Worm (Caenorhabditis elegans) whole organism, young adult: Measurements from ENCODE around the gene E01G4.6.

Source experiments
- B0336.3 ChIP-seq: fragments of 200-800 bp; sonication (Bioruptor generic); IDR thresholded peaks from 2 replicates; pipeline ENCODE4 v1.3.6; 2022; ENCODE audit warnings: missing genetic modification characterization, missing compliant biosample characterization
- C17E4.6 ChIP-seq: fragments of 200-800 bp; sonication (Bioruptor generic); IDR thresholded peaks from 2 replicates; pipeline ENCODE4 v1.3.6; 2022; ENCODE audit warnings: missing genetic modification reagents, missing genetic modification characterization, missing compliant biosample characterization
- F23B12.7 ChIP-seq: sonication (generic microtip); optimal IDR thresholded peaks from 2 replicates; lab custom pipeline; 2017; ENCODE audit warnings: missing genetic modification characterization, mild to moderate bottlenecking, missing compliant biosample characterization, antibody characterized with exemption, moderate library complexity; ENCODE audit not compliant: insufficient read depth
- F33H1.4 ChIP-seq: fragments of 200-800 bp; sonication (Bioruptor generic); IDR thresholded peaks from 2 replicates; pipeline ENCODE4 v1.3.6; 2022; ENCODE audit warnings: missing genetic modification reagents, missing genetic modification characterization, missing compliant biosample characterization
- F52B5.7 ChIP-seq: sonication (generic microtip); optimal IDR thresholded peaks from 2 replicates; lab custom pipeline; 2016; ENCODE audit warnings: mild to moderate bottlenecking, missing genetic modification characterization, missing compliant biosample characterization
- F57C9.4 ChIP-seq: sonication (generic microtip); optimal IDR thresholded peaks from 2 replicates; lab custom pipeline; 2017; ENCODE audit warnings: mild to moderate bottlenecking, missing genetic modification characterization, missing compliant biosample characterization
- T07F8.4 ChIP-seq: sonication (generic microtip); optimal IDR thresholded peaks from 2 replicates; lab custom pipeline; 2016; ENCODE audit warnings: mild to moderate bottlenecking, missing genetic modification characterization, moderate library complexity, missing compliant biosample characterization
- T26A5.8 ChIP-seq: sonication (generic microtip); optimal IDR thresholded peaks from 2 replicates; lab custom pipeline; 2016; ENCODE audit warnings: missing genetic modification characterization, missing compliant biosample characterization
- Y56A3A.18 ChIP-seq: fragments of 200-800 bp; sonication (Bioruptor generic); IDR thresholded peaks from 2 replicates; pipeline ENCODE4 v1.3.6; 2022; ENCODE audit warnings: missing genetic modification reagents, missing genetic modification characterization, missing compliant biosample characterization
- Y95B8A.8 ChIP-seq: fragments of 200-800 bp; sonication (Bioruptor generic); IDR thresholded peaks from 2 replicates; pipeline ENCODE4 v1.3.6; 2022; ENCODE audit warnings: missing genetic modification reagents, missing genetic modification characterization, missing compliant biosample characterization
- athp-1 ChIP-seq: sonication (generic microtip); optimal IDR thresholded peaks from 2 replicates; lab custom pipeline; 2017; ENCODE audit warnings: mild to moderate bottlenecking, missing genetic modification characterization, missing compliant biosample characterization
- bed-1 ChIP-seq: fragments of 200-800 bp; sonication (Bioruptor generic); IDR thresholded peaks from 2 replicates; pipeline ENCODE4 v1.3.6; 2022; ENCODE audit warnings: missing genetic modification reagents, missing genetic modification characterization, missing compliant biosample characterization
- ccch-3 ChIP-seq: fragments of 200-800 bp; sonication (Bioruptor generic); optimal IDR thresholded peaks from 2 replicates; lab custom pipeline; 2018; ENCODE audit warnings: mild to moderate bottlenecking, missing genetic modification characterization, missing compliant biosample characterization
- cebp-1 ChIP-seq, 2 experiments: fragments of 200-800 bp in 1 of 2; sonication (Bioruptor generic) in 1 of 2; sonication (generic microtip) in 1 of 2; IDR thresholded peaks in 1 of 2; optimal IDR thresholded peaks in 1 of 2; 2 replicates each; pipeline versions ENCODE4 v1.3.6 to Lab custom; 2017 to 2022; ENCODE audit warnings: missing compliant biosample characterization in 2 of 2, missing genetic modification characterization in 2 of 2, mild to moderate bottlenecking in 1 of 2, missing genetic modification reagents in 1 of 2, moderate library complexity in 1 of 2
- ceh-27 ChIP-seq: fragments of 200-800 bp; sonication (Bioruptor generic); optimal IDR thresholded peaks from 2 replicates; lab custom pipeline; 2018; ENCODE audit warnings: mild to moderate bottlenecking, missing genetic modification characterization, moderate library complexity, missing compliant biosample characterization
- ceh-91 ChIP-seq: fragments of 200-800 bp; sonication (Bioruptor generic); IDR thresholded peaks from 2 replicates; pipeline ENCODE4 v1.3.6; 2022; ENCODE audit warnings: missing genetic modification reagents, missing genetic modification characterization, missing compliant biosample characterization
- dpff-1 ChIP-seq: sonication (generic microtip); optimal IDR thresholded peaks from 2 replicates; lab custom pipeline; 2017; ENCODE audit warnings: mild to moderate bottlenecking, missing genetic modification characterization, missing compliant biosample characterization
- egl-18 ChIP-seq: fragments of 200-800 bp; sonication (Bioruptor generic); IDR thresholded peaks from 2 replicates; pipeline ENCODE4 v1.3.6; 2022; ENCODE audit warnings: missing genetic modification reagents, missing genetic modification characterization, missing compliant biosample characterization
- egrh-3 ChIP-seq: fragments of 200-800 bp; sonication (Bioruptor generic); IDR thresholded peaks from 2 replicates; pipeline ENCODE4 v1.3.6; 2022; ENCODE audit warnings: missing genetic modification reagents, missing genetic modification characterization, missing compliant biosample characterization
- fkh-3 ChIP-seq: sonication (generic microtip); optimal IDR thresholded peaks from 2 replicates; lab custom pipeline; 2016; ENCODE audit warnings: mild to moderate bottlenecking, missing genetic modification characterization, missing compliant biosample characterization
- gei-17 ChIP-seq: fragments of 200-800 bp; sonication (Bioruptor generic); optimal IDR thresholded peaks from 2 replicates; lab custom pipeline; 2018; ENCODE audit warnings: mild to moderate bottlenecking, missing genetic modification characterization, missing compliant biosample characterization
- hmg-20 ChIP-seq: fragments of 200-800 bp; sonication (Bioruptor generic); IDR thresholded peaks from 2 replicates; pipeline ENCODE4 v1.3.6; 2022; ENCODE audit warnings: missing genetic modification reagents, missing genetic modification characterization, missing compliant biosample characterization
- lin-26 ChIP-seq: fragments of 200-800 bp; sonication (Bioruptor generic); IDR thresholded peaks from 2 replicates; pipeline ENCODE4 v1.3.6; 2022; ENCODE audit warnings: missing genetic modification reagents, missing genetic modification characterization, missing compliant biosample characterization
- lsl-1 ChIP-seq: fragments of 200-800 bp; sonication (Bioruptor generic); optimal IDR thresholded peaks from 2 replicates; lab custom pipeline; 2018; ENCODE audit warnings: mild to moderate bottlenecking, missing genetic modification characterization, moderate library complexity, missing compliant biosample characterization
- madf-10 ChIP-seq: sonication (generic microtip); optimal IDR thresholded peaks from 2 replicates; lab custom pipeline; 2016; ENCODE audit warnings: mild to moderate bottlenecking, missing genetic modification characterization, missing compliant biosample characterization
- madf-8 ChIP-seq: fragments of 200-800 bp; sonication (Bioruptor generic); conservative IDR thresholded peaks from 2 replicates; pipeline ENCODE4 v1.3.6; 2022; ENCODE audit warnings: missing genetic modification reagents, missing genetic modification characterization, missing compliant biosample characterization
- mes-4 ChIP-seq: sonication (generic microtip); optimal IDR thresholded peaks from 2 replicates; lab custom pipeline; 2016; ENCODE audit warnings: missing genotype, missing genetic modification characterization, missing compliant biosample characterization
- nfya-1 ChIP-seq: sonication (generic microtip); optimal IDR thresholded peaks from 2 replicates; lab custom pipeline; 2017; ENCODE audit warnings: antibody characterized with exemption, missing compliant biosample characterization, missing genetic modification characterization, borderline replicate concordance; ENCODE audit not compliant: insufficient read depth
- nfya-2 ChIP-seq: fragments of 200-800 bp; sonication (Bioruptor generic); IDR thresholded peaks from 2 replicates; pipeline ENCODE4 v1.3.6; 2022; ENCODE audit warnings: missing genetic modification reagents, missing genetic modification characterization, missing compliant biosample characterization
- nhr-80 ChIP-seq: sonication (generic microtip); optimal IDR thresholded peaks from 2 replicates; lab custom pipeline; 2016; ENCODE audit warnings: missing genetic modification characterization, missing compliant biosample characterization
- pha-4 ChIP-seq: fragments of 150-350 bp; sonication (generic microtip); optimal IDR thresholded peaks from 2 replicates; lab custom pipeline; 2014; ENCODE audit warnings: missing biosample characterization, missing genetic modification reagents, missing genetic modification characterization
- snpc-1.1 ChIP-seq: sonication (generic microtip); optimal IDR thresholded peaks from 2 replicates; lab custom pipeline; 2017; ENCODE audit warnings: missing genetic modification characterization, mild to moderate bottlenecking, missing compliant biosample characterization, antibody characterized with exemption, moderate library complexity, missing genotype, missing genetic modification reagents; ENCODE audit not compliant: insufficient read depth
- tlf-1 ChIP-seq: fragments of 200-800 bp; sonication (Bioruptor generic); optimal IDR thresholded peaks from 2 replicates; lab custom pipeline; 2018; ENCODE audit warnings: mild to moderate bottlenecking, missing genetic modification characterization, missing compliant biosample characterization
- zfh-2 ChIP-seq: fragments of 200-800 bp; sonication (Bioruptor generic); conservative IDR thresholded peaks from 2 replicates; pipeline ENCODE4 v1.3.6; 2022; ENCODE audit warnings: missing genetic modification reagents, missing genetic modification characterization, missing compliant biosample characterization
- ztf-22 ChIP-seq: fragments of 200-800 bp; sonication (Bioruptor generic); optimal IDR thresholded peaks from 2 replicates; lab custom pipeline; 2018; ENCODE audit warnings: mild to moderate bottlenecking, missing genetic modification characterization, moderate library complexity, missing compliant biosample characterization
- ztf-25 ChIP-seq: fragments of 200-800 bp; sonication (Bioruptor generic); IDR thresholded peaks from 2 replicates; pipeline ENCODE4 v1.3.6; 2022; ENCODE audit warnings: missing genetic modification reagents, missing genetic modification characterization, missing compliant biosample characterization
- ztf-6 ChIP-seq: fragments of 200-800 bp; sonication (Bioruptor generic); IDR thresholded peaks from 2 replicates; pipeline ENCODE4 v1.3.6; 2022; ENCODE audit warnings: missing genetic modification reagents, missing genetic modification characterization, missing compliant biosample characterization

The E01G4.6 gene

DNA sequence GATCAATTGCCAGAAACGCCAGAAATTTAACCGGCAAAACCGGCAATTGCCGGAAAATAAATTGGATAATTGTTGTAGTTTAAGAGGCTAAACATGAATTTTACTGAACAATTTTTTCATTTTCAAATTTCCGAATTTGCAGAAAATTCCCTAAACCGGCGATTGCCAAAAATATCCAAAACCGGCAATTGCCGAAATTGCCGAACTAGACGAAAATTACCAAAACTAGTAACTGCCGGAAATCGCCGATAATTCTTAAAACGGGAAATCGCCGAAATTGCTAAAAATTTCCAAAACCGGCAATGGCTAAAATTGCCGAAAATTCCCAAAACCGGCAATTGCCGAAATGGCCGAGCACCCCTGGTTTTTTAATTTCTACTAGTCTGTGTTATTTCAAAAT lies 2.8 kb upstream of the E01G4.6 start:
- TF ChIP-seq gei-17 (GFP tag; lab: Kevin White, UChicago) (no peak), pha-4 (tag; lab: Kevin White, UChicago) (no peak), dpff-1 (tag; lab: Kevin White, UChicago) (no peak), F52B5.7 (no peak), hmg-20 (GFP tag; lab: Robert Waterston, UW) (no peak), F23B12.7 (tag; lab: Kevin White, UChicago) (no peak), ccch-3 (GFP tag; lab: Kevin White, UChicago) (no peak), lin-26 (GFP tag; lab: Robert Waterston, UW) (no peak), ceh-91 (GFP tag; lab: Robert Waterston, UW) (no peak), snpc-1.1 (tag; lab: Kevin White, UChicago) (no peak), zfh-2 (GFP tag; lab: Robert Waterston, UW) (no peak), bed-1 (GFP tag; lab: Robert Waterston, UW) (no peak), ztf-6 (GFP tag; lab: Robert Waterston, UW) (no peak), nhr-80 (tag; lab: Kevin White, UChicago) (no peak), ztf-25 (no peak), ztf-22 (GFP tag; lab: Kevin White, UChicago) (no peak), fkh-3 (tag; lab: Kevin White, UChicago) (no peak), madf-10 (tag; lab: Kevin White, UChicago) (no peak)
- TF ChIP-seq, all 124 proteins: peak for 0

DNA sequence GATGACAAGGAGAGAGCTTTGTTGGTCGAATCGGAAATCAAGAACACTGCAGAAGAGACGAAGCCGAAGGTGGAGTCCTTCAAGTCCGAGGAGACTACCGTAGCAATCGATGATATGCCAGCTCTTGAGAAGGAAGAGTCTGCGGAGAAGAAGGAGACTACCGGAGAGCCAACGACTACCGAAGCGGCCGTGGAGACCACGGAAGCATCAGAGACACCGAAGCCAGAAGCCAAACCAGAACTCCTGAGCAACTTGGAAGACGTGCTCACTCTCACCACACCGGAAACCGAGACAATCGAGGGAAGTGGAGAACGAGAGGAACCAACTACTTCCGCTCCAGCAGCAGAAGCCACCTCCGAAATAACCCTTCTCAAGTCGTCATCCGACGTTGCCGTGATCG lies 1.9 kb downstream of the E01G4.6 start:
- TF ChIP-seq T07F8.4 (tag; lab: Kevin White, UChicago) (no peak), zfh-2 (GFP tag; lab: Robert Waterston, UW) (peak; percentile 62), nfya-2 (GFP tag; lab: Robert Waterston, UW) (0 out of 2 replicates have a peak, but pooled peaks have one; percentile 11)

DNA sequence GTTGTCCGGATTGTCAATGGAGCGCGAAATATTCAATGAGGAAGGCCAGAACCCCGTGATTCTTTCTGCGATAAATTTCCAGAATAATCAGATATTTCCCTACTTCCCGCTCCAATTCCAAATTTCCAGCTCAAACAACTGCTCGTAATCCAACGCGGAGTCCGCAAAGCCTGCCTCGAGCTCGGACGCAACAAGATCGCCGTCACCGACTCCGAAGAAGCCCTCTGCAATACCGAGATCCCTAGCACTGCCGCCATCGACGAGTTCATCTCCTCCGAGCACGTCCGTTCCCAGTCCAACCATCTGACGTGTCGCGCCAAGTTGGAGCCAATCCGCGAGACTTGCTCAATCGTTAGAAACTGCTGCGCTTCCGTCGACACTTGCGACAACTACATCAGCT lies 2.9 kb downstream of the E01G4.6 start:
- no peak for TF ChIP-seq C17E4.6
- TF ChIP-seq zfh-2 (GFP tag; lab: Robert Waterston, UW), result peak; percentile 66

DNA sequence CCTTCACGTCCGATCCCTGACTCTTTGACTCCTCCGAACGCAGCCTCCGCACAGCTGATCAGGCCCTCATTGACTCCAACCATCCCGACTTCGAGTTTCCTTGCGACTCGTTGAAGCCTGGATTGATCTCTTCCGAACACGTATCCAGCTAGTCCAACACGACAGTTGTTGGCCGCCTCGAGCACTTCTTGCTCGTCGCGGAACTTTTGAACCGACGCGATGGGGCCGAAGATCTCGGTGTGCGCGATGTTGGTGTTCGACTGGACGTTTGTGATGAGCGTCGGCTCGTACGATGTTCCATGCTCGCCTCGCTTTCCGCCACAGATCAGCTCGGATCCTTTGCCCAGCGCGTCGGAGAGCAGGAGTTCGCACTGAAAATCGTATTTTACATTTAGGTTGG lies 5.4 kb downstream of the E01G4.6 start:
- TF ChIP-seq egl-18, result no peak
- TF ChIP-seq mes-4 (tag; lab: Kevin White, UChicago), result no peak
- TF ChIP-seq egrh-3, result peak; percentile 11; the same call in 1 of the 2 replicates
- TF ChIP-seq zfh-2 (GFP tag; lab: Robert Waterston, UW), result peak; percentile 60; the same call in 1 of the 2 replicates
- TF ChIP-seq Y95B8A.8 (GFP tag; lab: Robert Waterston, UW), result 0 out of 2 replicates have a peak, but pooled peaks have one; percentile 27
- 0 out of 2 replicates have a peak, but pooled peaks have one; percentile 29 for TF ChIP-seq bed-1 (GFP tag; lab: Robert Waterston, UW)

DNA sequence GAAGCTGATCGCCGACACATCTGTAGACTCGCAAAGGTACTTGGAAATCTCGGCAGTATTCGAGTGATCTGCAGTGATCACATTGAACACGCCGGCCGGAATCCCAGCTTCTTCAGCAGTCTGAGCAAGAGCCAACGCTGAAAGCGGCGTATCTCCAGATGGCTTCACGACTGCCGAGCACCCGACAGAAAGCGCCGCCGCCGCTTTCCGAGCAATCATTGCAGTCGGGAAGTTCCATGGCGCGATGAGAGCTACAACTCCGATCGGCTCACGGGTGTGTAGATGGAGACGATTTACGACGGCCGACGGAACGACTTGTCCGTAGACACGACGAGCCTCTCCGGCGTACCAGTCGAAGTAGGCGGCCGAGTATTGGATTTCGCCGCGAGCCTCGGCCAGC lies 7.7 kb downstream of the E01G4.6 start:
- peak; percentile 82 for TF ChIP-seq zfh-2 (GFP tag; lab: Robert Waterston, UW)
- 0 out of 2 replicates have a peak, but pooled peaks have one; percentile 58 for TF ChIP-seq lin-26 (GFP tag; lab: Robert Waterston, UW)
- no peak for TF ChIP-seq tlf-1

DNA sequence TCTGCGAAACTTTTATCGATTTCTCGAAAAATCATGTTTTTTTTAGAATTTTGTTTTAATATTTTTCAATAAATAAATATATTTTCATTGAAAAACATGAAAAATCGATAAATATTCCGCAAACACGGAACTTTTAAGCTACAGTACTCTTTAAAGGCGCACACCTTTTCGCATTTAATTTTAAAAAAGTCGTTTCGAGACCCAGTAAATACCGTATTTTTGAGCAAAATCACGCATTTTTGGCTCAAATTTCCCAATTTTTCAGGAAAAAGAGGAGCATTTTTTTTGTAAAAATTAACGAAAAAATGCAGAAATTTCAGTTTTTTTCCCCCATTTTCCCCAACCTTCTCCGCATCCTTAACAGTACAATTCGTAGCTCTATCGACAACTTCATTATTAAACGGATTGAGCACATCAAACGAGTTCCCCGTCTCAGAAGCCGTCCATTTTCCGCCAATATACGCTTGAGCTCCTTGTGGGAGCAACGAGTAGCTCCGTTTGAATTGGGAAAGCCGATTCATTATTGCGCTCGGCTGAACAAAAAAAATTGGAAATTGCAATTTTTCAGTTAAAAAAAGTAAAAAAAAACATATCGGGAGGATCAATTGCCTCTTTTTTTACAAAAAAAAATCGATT lies 9.2 kb downstream of the E01G4.6 start, which contains the start of gene alh-7:
TSS of gene alh-7 (minus strand) at position 533 of the 636 bp plus-strand sequence.
- no peak for TF ChIP-seq F57C9.4
- no peak for TF ChIP-seq T26A5.8 (tag; lab: Kevin White, UChicago)
- no peak for TF ChIP-seq egl-18
- no peak for TF ChIP-seq ceh-27 (GFP tag; lab: Kevin White, UChicago)
- peak; percentile 44; the same call in 1 of the 2 replicates for TF ChIP-seq B0336.3
- no peak for TF ChIP-seq nfya-1 (tag; lab: Kevin White, UChicago)
- TF ChIP-seq athp-1 (tag; lab: Kevin White, UChicago), result peak; percentile 33
- TF ChIP-seq gei-17 (GFP tag; lab: Kevin White, UChicago), result no peak
- TF ChIP-seq nhr-80 (tag; lab: Kevin White, UChicago), result no peak
- TF ChIP-seq F33H1.4 (GFP tag; lab: Robert Waterston, UW), result peak; percentile 62
- 0 out of 2 replicates have a peak, but pooled peaks have one; percentile 10 for TF ChIP-seq madf-8 (GFP tag; lab: Robert Waterston, UW)
- peak; percentile 82 for TF ChIP-seq lsl-1 (GFP tag; lab: Kevin White, UChicago)
- no peak for TF ChIP-seq Y56A3A.18
- no peak for TF ChIP-seq cebp-1 (GFP tag; IDR thresholded peaks at IDR 0.05; lab: Robert Waterston, UW)
- TF ChIP-seq cebp-1 (tag; optimal IDR thresholded peaks at IDR 0.05; lab: Kevin White, UChicago), result no peak
